Fruit fly (Drosophila melanogaster): ENCODE data around the gene CG6813.

Gene CG6813

dm6 chr3R:11665925-11666687 lies 39.7 kb upstream of the CG6813 start (continued):
- no peak for TF ChIP-seq CG17612 (GFP tag; IDR thresholded peaks at IDR 0.05)
- TF ChIP-seq scrt (GFP tag; optimal IDR thresholded peaks at IDR 0.05) = peak; percentile 2
- no peak for TF ChIP-seq eyg (GFP tag; optimal IDR thresholded peaks at IDR 0.05)
- no peak for TF ChIP-seq Hr3 (GFP tag; optimal IDR thresholded peaks at IDR 0.05)
- peak; percentile 42 for TF ChIP-seq CG2678 (tag; optimal IDR thresholded peaks at IDR 0.05)
- TF ChIP-seq CG8944 (GFP tag; optimal IDR thresholded peaks at IDR 0.05) = no peak
- peak; percentile 91 for TF ChIP-seq CG34376 (GFP tag; optimal IDR thresholded peaks at IDR 0.05)
- TF ChIP-seq odd (GFP tag; optimal IDR thresholded peaks at IDR 0.05) = peak; percentile 43
- TF ChIP-seq CG10543 (GFP tag; optimal IDR thresholded peaks at IDR 0.05) = peak; percentile 25
- peak; percentile 42 for TF ChIP-seq lab (GFP tag; optimal IDR thresholded peaks at IDR 0.05)
- no peak for TF ChIP-seq Scr (GFP tag; IDR thresholded peaks at IDR 0.05; ENCODE audit: partially characterized antibody)
- 0 out of 2 replicates have a peak, but pooled peaks have one; percentile 21 for TF ChIP-seq sens-2 (GFP tag; IDR thresholded peaks at IDR 0.05)
- peak; percentile 34 for TF ChIP-seq CG17359 (tag; optimal IDR thresholded peaks at IDR 0.05)
- TF ChIP-seq HLHmδ (GFP tag; optimal IDR thresholded peaks at IDR 0.05) = no peak
- TF ChIP-seq CG7839 (tag; optimal IDR thresholded peaks at IDR 0.05) = no peak
- no peak for TF ChIP-seq CG14860 (GFP tag; IDR thresholded peaks at IDR 0.05; ENCODE audit: partially characterized antibody)
- TF ChIP-seq CG4328 (GFP tag; optimal IDR thresholded peaks at IDR 0.05) = no peak
- peak; percentile 91 for TF ChIP-seq sqz (GFP tag; optimal IDR thresholded peaks at IDR 0.05)
- TF ChIP-seq Neu2 (GFP tag; optimal IDR thresholded peaks at IDR 0.05; ENCODE audit: borderline replicate concordance) = no peak

- TF ChIP-seq stwl (tag; optimal IDR thresholded peaks at IDR 0.05) (peak; percentile 35), CG8290 (GFP tag; optimal IDR thresholded peaks at IDR 0.05) (no peak), CG8290 (tag; optimal IDR thresholded peaks at IDR 0.05) (peak in 1 of 2 experiments; percentile 11), cas (GFP tag; IDR thresholded peaks at IDR 0.05) (no peak), repo (GFP tag; optimal IDR thresholded peaks at IDR 0.05) (no peak), Opbp (GFP tag; IDR thresholded peaks at IDR 0.05; ENCODE audit: partially characterized antibody) (peak; percentile 36; the same call in 1 of the 3 replicates), dimm (GFP tag; IDR thresholded peaks at IDR 0.05) (no peak), pan (optimal IDR thresholded peaks at IDR 0.05) (no peak), pan (GFP tag; optimal IDR thresholded peaks at IDR 0.05 in 1 of 2, IDR thresholded peaks at IDR 0.05 in 1 of 2) (peak in 1 of 2 experiments; percentile 27), CG17361 (GFP tag; IDR thresholded peaks at IDR 0.05) (0 out of 3 replicates have a peak, but pooled peaks have one; percentile 9), mld (GFP tag; IDR thresholded peaks at IDR 0.05; ENCODE audit: partially characterized antibody) (no peak), HLHmδ (GFP tag; optimal IDR thresholded peaks at IDR 0.05) (no peak), wek (GFP tag; optimal IDR thresholded peaks at IDR 0.05) (no peak), chinmo (GFP tag; IDR thresholded peaks at IDR 0.05; ENCODE audit: partially characterized antibody) (peak; percentile 76; the same call in 1 of the 4 replicates), CG2116 (GFP tag; optimal IDR thresholded peaks at IDR 0.05) (peak; percentile 4), fru (optimal IDR thresholded peaks at IDR 0.05) (no peak), onecut (GFP tag; IDR thresholded peaks at IDR 0.05) (no peak), CG2712 (tag; optimal IDR thresholded peaks at IDR 0.05) (peak; percentile 13), Rfx (GFP tag; IDR thresholded peaks at IDR 0.05) (0 out of 2 replicates have a peak, but pooled peaks have one; percentile 5), ci (GFP tag; IDR thresholded peaks at IDR 0.05) (0 out of 3 replicates have a peak, but pooled peaks have one; percentile 21), C15 (GFP tag; IDR thresholded peaks at IDR 0.05) (no peak), Med (GFP tag) (peak; percentile 72), CG33557 (GFP tag; optimal IDR thresholded peaks at IDR 0.05) (no peak), CG4617 (GFP tag; optimal IDR thresholded peaks at IDR 0.05; ENCODE audit: borderline replicate concordance) (no peak), ase (GFP tag; IDR thresholded peaks at IDR 0.05) (0 out of 3 replicates have a peak, but pooled peaks have one; percentile 8), CkIIα-i1 (GFP tag; IDR thresholded peaks at IDR 0.05) (no peak), D (optimal IDR thresholded peaks at IDR 0.05) (no peak), D (GFP tag; optimal IDR thresholded peaks at IDR 0.05) (no peak), D19A (tag; optimal IDR thresholded peaks at IDR 0.05) (no peak), CG3995 (GFP tag; optimal IDR thresholded peaks at IDR 0.05) (peak; percentile 17), CTCF (GFP tag; optimal IDR thresholded peaks at IDR 0.05) (peak; percentile 97), Lhr (GFP tag; optimal IDR thresholded peaks at IDR 0.05) (peak; percentile 26), CG14860 (GFP tag; IDR thresholded peaks at IDR 0.05; ENCODE audit: partially characterized antibody) (no peak)
Measured at dm6 chr3R:11665508-11665907, 39.1 kb upstream of the CG6813 start.

Data from whole organism, embryonic.